Fruit fly (Drosophila melanogaster) whole organism, embryonic: ENCODE measurements around the gene rho-5.

ENCODE experiments used
- Lpt ChIP-seq: fragments of >200 bp; optimal IDR thresholded peaks from 2 replicates; lab custom pipeline; 2018; ENCODE audit warnings: missing biosample characterization, missing genetic modification characterization
- Max ChIP-seq: fragments of 200-800 bp; sonication (Bioruptor generic); optimal IDR thresholded peaks from 2 replicates; lab custom pipeline; 2016; ENCODE audit warnings: missing biosample characterization, mild to moderate bottlenecking, missing genetic modification characterization
- al ChIP-seq: fragments of 200-800 bp; sonication (Bioruptor generic); IDR thresholded peaks from 2 replicates; pipeline ENCODE4 v1.3.6; 2022; ENCODE audit warnings: missing biosample characterization, missing genetic modification characterization

DNA sequence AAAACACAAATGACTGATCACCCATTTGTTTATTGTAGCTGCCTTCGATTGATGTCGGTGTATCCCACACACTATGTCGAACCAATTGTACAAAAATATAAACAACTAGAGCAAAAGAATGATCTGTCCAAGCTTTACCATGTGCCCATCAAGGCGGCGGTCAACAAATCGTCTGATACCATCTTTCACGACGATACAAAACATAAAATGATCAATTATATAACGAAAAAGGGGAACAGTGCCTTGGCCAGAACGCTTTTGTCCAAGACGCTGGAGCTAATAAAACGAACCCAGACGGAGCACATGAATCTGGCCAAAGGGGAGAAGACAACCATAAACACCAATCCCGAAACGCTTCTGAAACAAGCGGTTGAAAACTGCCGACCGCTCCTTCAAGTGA is 13.1 kb upstream of the rho-5 start:
- TF ChIP-seq Lpt (GFP tag; lab: Kevin White, UChicago) (no peak), Max (GFP tag; lab: Kevin White, UChicago) (no peak), al (GFP tag; lab: Robert Waterston, UW) (no peak)
